Fruit fly (Drosophila melanogaster): ENCODE measurements around the gene CG31678.

CG31678 gene

dm6 chr2L:20716077-20716476 is 40.3 kb upstream of the CG31678 start (continued):
- TF ChIP-seq sug (tag; optimal IDR thresholded peaks at IDR 0.05) (peak; percentile 8), CG17612 (GFP tag; IDR thresholded peaks at IDR 0.05) (no peak), Side (GFP tag; optimal IDR thresholded peaks at IDR 0.05) (no peak), Awh (GFP tag; IDR thresholded peaks at IDR 0.05) (no peak), pita (GFP tag; optimal IDR thresholded peaks at IDR 0.05) (no peak), Fer2 (tag; optimal IDR thresholded peaks at IDR 0.05) (no peak), CG2889 (GFP tag; IDR thresholded peaks at IDR 0.05) (no peak), disco-r (GFP tag; optimal IDR thresholded peaks at IDR 0.05) (no peak), knrl (GFP tag; IDR thresholded peaks at IDR 0.05; ENCODE audit: partially characterized antibody) (no peak), CG12299 (tag; optimal IDR thresholded peaks at IDR 0.05) (no peak), CG17912 (GFP tag; optimal IDR thresholded peaks at IDR 0.05) (no peak), CG31365 (tag; optimal IDR thresholded peaks at IDR 0.05) (no peak), onecut (GFP tag; IDR thresholded peaks at IDR 0.05) (no peak), ab (GFP tag; optimal IDR thresholded peaks at IDR 0.05) (no peak), Vsx1 (GFP tag; optimal IDR thresholded peaks at IDR 0.05) (no peak), CG10274 (GFP tag; optimal IDR thresholded peaks at IDR 0.05) (no peak), chn (GFP tag; optimal IDR thresholded peaks at IDR 0.05) (no peak), shn (GFP tag; optimal IDR thresholded peaks at IDR 0.05) (no peak), gt (GFP tag; IDR thresholded peaks at IDR 0.05) (no peak), slp2 (GFP tag; optimal IDR thresholded peaks at IDR 0.05) (no peak), fru (optimal IDR thresholded peaks at IDR 0.05) (no peak), CG9876 (GFP tag; optimal IDR thresholded peaks at IDR 0.05) (no peak), CG7556 (GFP tag; optimal IDR thresholded peaks at IDR 0.05) (no peak), Bgb (GFP tag; IDR thresholded peaks at IDR 0.05; ENCODE audit: partially characterized antibody) (no peak), slbo (GFP tag; IDR thresholded peaks at IDR 0.05) (no peak), CG3281 (GFP tag; optimal IDR thresholded peaks at IDR 0.05) (no peak), CG4404 (GFP tag; IDR thresholded peaks at IDR 0.05) (no peak), HLH3B (GFP tag; IDR thresholded peaks at IDR 0.05) (no peak), gfzf (GFP tag; optimal IDR thresholded peaks at IDR 0.05) (no peak), chm (GFP tag; IDR thresholded peaks at IDR 0.05) (no peak; the same call in 1 of the 2 replicates), Spps (tag; optimal IDR thresholded peaks at IDR 0.05) (peak; percentile 59), CG1603 (tag; optimal IDR thresholded peaks at IDR 0.05) (peak; percentile 2), CG11398 (GFP tag; optimal IDR thresholded peaks at IDR 0.05) (no peak), ham (GFP tag; IDR thresholded peaks at IDR 0.05) (no peak), CG6254 (GFP tag; optimal IDR thresholded peaks at IDR 0.05) (peak; percentile 41), CG31441 (GFP tag; IDR thresholded peaks at IDR 0.05) (peak; percentile 34; the same call in 1 of the 2 replicates)

DNA sequence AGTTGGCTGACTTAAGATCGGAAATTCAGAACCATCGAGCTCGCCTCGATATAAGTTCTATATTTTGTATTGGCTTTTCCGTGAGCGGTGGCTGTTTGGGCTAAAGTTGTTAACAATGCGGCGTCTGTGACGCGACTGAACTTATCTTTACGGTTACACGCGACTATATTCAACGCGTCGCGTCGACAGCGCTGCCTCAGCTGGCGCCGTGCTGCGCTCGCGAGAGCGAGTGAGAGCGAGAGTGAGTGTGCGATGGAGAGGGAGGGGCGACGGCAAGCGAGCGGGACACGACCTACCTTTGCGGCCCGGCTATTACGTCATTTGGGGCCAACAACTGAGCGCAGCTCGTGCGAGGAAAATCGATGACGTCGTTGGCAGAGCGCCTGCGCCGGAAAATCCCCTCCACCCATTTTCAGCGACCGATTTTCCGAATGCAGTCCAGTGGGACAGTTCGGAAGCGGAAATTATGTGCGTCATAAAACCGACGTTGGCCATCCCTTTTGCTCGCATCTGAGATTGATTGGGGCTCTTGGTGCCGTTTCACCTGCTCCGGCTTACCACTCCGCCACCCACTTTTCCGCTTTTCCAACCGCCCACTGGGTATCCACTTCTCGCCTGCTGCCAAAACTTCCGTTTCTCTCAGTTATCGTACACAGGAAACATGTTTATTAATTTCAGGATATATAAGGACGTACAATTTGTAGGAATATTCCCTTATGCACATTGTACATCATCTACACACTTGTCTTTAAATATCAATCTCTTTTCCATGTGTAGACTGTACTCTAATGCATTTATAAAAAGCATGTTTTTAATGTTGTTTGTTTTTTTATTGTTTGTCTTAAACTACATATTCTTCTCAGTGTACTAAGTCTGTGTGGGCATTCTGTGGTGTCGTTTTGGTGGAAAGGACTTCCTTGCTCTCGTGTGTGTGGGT is 39.0 kb upstream of the CG31678 start, which contains the start of gene Hr38:
TSS of gene Hr38 (minus strand) at position 121 of the 937 bp plus-strand sequence.
- TF ChIP-seq Opbp (GFP tag; IDR thresholded peaks at IDR 0.05; ENCODE audit: partially characterized antibody) (no peak), ro (GFP tag; IDR thresholded peaks at IDR 0.05) (no peak), vfl (GFP tag; optimal IDR thresholded peaks at IDR 0.05) (no peak), CG6654 (GFP tag; optimal IDR thresholded peaks at IDR 0.05) (no peak), CG17359 (tag; optimal IDR thresholded peaks at IDR 0.05) (peak; percentile 64), CG3726 (GFP tag; IDR thresholded peaks at IDR 0.05) (0 out of 3 replicates have a peak, but pooled peaks have one; percentile 43), Chrac-16 (GFP tag; optimal IDR thresholded peaks at IDR 0.05) (peak; percentile 13), H15 (GFP tag; IDR thresholded peaks at IDR 0.05) (no peak), trem (tag; optimal IDR thresholded peaks at IDR 0.05) (no peak), CG32772 (GFP tag; IDR thresholded peaks at IDR 0.05) (no peak), Fer2 (tag; optimal IDR thresholded peaks at IDR 0.05) (peak; percentile 26), CG2199 (GFP tag; IDR thresholded peaks at IDR 0.05) (no peak), Dbx (GFP tag; IDR thresholded peaks at IDR 0.05) (peak; percentile 20; the same call in 1 of the 3 replicates), Bdp1 (GFP tag; optimal IDR thresholded peaks at IDR 0.05) (no peak), zen (tag; optimal IDR thresholded peaks at IDR 0.05) (no peak), kni (GFP tag; optimal IDR thresholded peaks at IDR 0.05) (no peak), Ada2b (GFP tag; IDR thresholded peaks at IDR 0.05) (no peak)

All from whole organism, embryonic.